Worm (Caenorhabditis elegans): ENCODE measurements around the gene T10C6.16.

DNA sequence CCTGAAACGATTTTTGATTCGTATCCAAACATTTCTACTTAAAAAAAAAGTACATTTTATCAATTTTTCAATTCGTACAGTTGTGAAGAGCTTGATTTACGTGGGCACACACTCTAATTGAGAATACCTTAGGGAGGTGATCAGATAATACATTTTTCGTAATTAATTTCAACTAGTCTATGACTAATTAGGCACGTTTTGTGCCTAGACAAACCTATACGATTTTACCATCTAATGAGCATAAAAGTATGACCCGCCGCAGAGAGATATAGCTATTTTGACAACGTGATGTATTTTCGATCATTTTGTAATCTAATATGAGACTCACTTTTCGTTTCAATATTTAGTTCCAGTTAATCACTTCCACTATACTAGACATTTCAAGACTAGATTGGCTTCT lies 15.8 kb downstream of the T10C6.16 start:
- TF ChIP-seq W03F9.2 (tag; optimal IDR thresholded peaks at IDR 0.05) (no peak), him-1 (tag; optimal IDR thresholded peaks at IDR 0.05) (no peak)

All from whole organism, L4/young adult.